Fruit fly (Drosophila melanogaster): ENCODE measurements around the gene Ip259.
A peak's percentile ranks its signal among the peaks of the same experiment; 100 is the strongest.

Ip259 gene

dm6 chr2L:10366525-10366924 lies 41.6 kb upstream of the Ip259 start, which contains the start of gene CG5056 (continued):
- no peak for TF ChIP-seq B-H2 (GFP tag; optimal IDR thresholded peaks at IDR 0.05)
- TF ChIP-seq CG15269 (tag; optimal IDR thresholded peaks at IDR 0.05): no peak
- no peak for TF ChIP-seq Gsc (GFP tag; IDR thresholded peaks at IDR 0.05)
- TF ChIP-seq CG30020 (tag; optimal IDR thresholded peaks at IDR 0.05): peak; percentile 100
- TF ChIP-seq Antp (GFP tag; optimal IDR thresholded peaks at IDR 0.05): no peak
- peak; percentile 23; the same call in 1 of the 3 replicates for TF ChIP-seq ci (GFP tag; IDR thresholded peaks at IDR 0.05)
- TF ChIP-seq CG3065 (GFP tag; optimal IDR thresholded peaks at IDR 0.05): no peak
- peak; percentile 94 for TF ChIP-seq CG4617 (GFP tag; optimal IDR thresholded peaks at IDR 0.05; ENCODE audit: borderline replicate concordance)
- peak; percentile 34 for TF ChIP-seq grau (tag; optimal IDR thresholded peaks at IDR 0.05)
- TF ChIP-seq CG11723 (GFP tag; optimal IDR thresholded peaks at IDR 0.05): peak; percentile 87
- no peak for TF ChIP-seq sd (tag; optimal IDR thresholded peaks at IDR 0.05)
- TF ChIP-seq CG3163 (GFP tag; optimal IDR thresholded peaks at IDR 0.05): no peak
- TF ChIP-seq Rx (GFP tag; IDR thresholded peaks at IDR 0.05): no peak
- no peak for TF ChIP-seq Dip3 (GFP tag; optimal IDR thresholded peaks at IDR 0.05)
- no peak for TF ChIP-seq Dad (GFP tag; optimal IDR thresholded peaks at IDR 0.05)
- TF ChIP-seq crol (GFP tag; IDR thresholded peaks at IDR 0.05): no peak
- TF ChIP-seq Neu2 (GFP tag; optimal IDR thresholded peaks at IDR 0.05; ENCODE audit: borderline replicate concordance): no peak
- no peak for TF ChIP-seq fd3F (GFP tag; optimal IDR thresholded peaks at IDR 0.05)
- TF ChIP-seq otp (GFP tag; IDR thresholded peaks at IDR 0.05): no peak
- no peak for TF ChIP-seq Bdp1 (GFP tag; optimal IDR thresholded peaks at IDR 0.05)
- no peak for TF ChIP-seq CG3407 (GFP tag; optimal IDR thresholded peaks at IDR 0.05)
- no peak for TF ChIP-seq mirr (GFP tag; optimal IDR thresholded peaks at IDR 0.05)
- TF ChIP-seq CG7928 (GFP tag; optimal IDR thresholded peaks at IDR 0.05): peak; percentile 95
- no peak for TF ChIP-seq ac (GFP tag; optimal IDR thresholded peaks at IDR 0.05)
- TF ChIP-seq CG5245 (GFP tag; optimal IDR thresholded peaks at IDR 0.05): no peak
- TF ChIP-seq ranshi (GFP tag; IDR thresholded peaks at IDR 0.05): no peak
- peak; percentile 41 for TF ChIP-seq zen (tag; optimal IDR thresholded peaks at IDR 0.05)
- no peak for TF ChIP-seq Sox102F (GFP tag; optimal IDR thresholded peaks at IDR 0.05)
- no peak for TF ChIP-seq Drgx (GFP tag; IDR thresholded peaks at IDR 0.05)
- TF ChIP-seq CG15696 (tag; optimal IDR thresholded peaks at IDR 0.05): peak; percentile 18
- TF ChIP-seq tap (tag; optimal IDR thresholded peaks at IDR 0.05): no peak
- TF ChIP-seq Hsf (GFP tag; optimal IDR thresholded peaks at IDR 0.05): peak; percentile 2
- no peak for TF ChIP-seq CG11696 (GFP tag; IDR thresholded peaks at IDR 0.05)
- TF ChIP-seq zen2 (GFP tag; IDR thresholded peaks at IDR 0.05; ENCODE audit: partially characterized antibody): no peak
- TF ChIP-seq CG13424 (tag; optimal IDR thresholded peaks at IDR 0.05): peak; percentile 30
- TF ChIP-seq Six4 (GFP tag; optimal IDR thresholded peaks at IDR 0.05): no peak
- TF ChIP-seq onecut (GFP tag; IDR thresholded peaks at IDR 0.05): no peak
- no peak for TF ChIP-seq Dip2 (GFP tag; IDR thresholded peaks at IDR 0.05)
- no peak for TF ChIP-seq emc (GFP tag; optimal IDR thresholded peaks at IDR 0.05)
- peak; percentile 28 for TF ChIP-seq Xbp1 (GFP tag; optimal IDR thresholded peaks at IDR 0.05)
- no peak for TF ChIP-seq chn (GFP tag; optimal IDR thresholded peaks at IDR 0.05)
- TF ChIP-seq CG9609 (GFP tag; optimal IDR thresholded peaks at IDR 0.05): no peak
- peak; percentile 85 for TF ChIP-seq MBD-R2 (GFP tag; IDR thresholded peaks at IDR 0.05)
- no peak for TF ChIP-seq Fer3 (tag; optimal IDR thresholded peaks at IDR 0.05)
- TF ChIP-seq CG10147 (GFP tag; optimal IDR thresholded peaks at IDR 0.05): peak; percentile 48
- TF ChIP-seq jigr1 (GFP tag; IDR thresholded peaks at IDR 0.05): no peak; the same call in 2 of the 3 replicates
- TF ChIP-seq grn (GFP tag; optimal IDR thresholded peaks at IDR 0.05): no peak
- TF ChIP-seq Hr3 (GFP tag; optimal IDR thresholded peaks at IDR 0.05): no peak
- TF ChIP-seq lab (GFP tag; optimal IDR thresholded peaks at IDR 0.05): no peak
- TF ChIP-seq CG17385 (GFP tag; optimal IDR thresholded peaks at IDR 0.05): no peak
- no peak for TF ChIP-seq fru (optimal IDR thresholded peaks at IDR 0.05)
- TF ChIP-seq Mad (GFP tag; optimal IDR thresholded peaks at IDR 0.05): no peak
- peak; percentile 78 for TF ChIP-seq YL-1 (GFP tag; optimal IDR thresholded peaks at IDR 0.05)
